Fruit fly (Drosophila melanogaster): ENCODE results near the gene Megf8.

Megf8 gene

dm6 chr2L:8009283-8010211 is 33.7 kb upstream of the Megf8 start, which contains the start of gene CG12560:
CG12560 (minus strand) TSS chr2L:8009477.
- no peak for TF ChIP-seq psq (optimal IDR thresholded peaks at IDR 0.05)
- TF ChIP-seq Dll (optimal IDR thresholded peaks at IDR 0.05): no peak
- no peak for TF ChIP-seq pan (optimal IDR thresholded peaks at IDR 0.05)
- TF ChIP-seq CG8478 (optimal IDR thresholded peaks at IDR 0.05): no peak
- TF ChIP-seq EcR (GFP tag; optimal IDR thresholded peaks at IDR 0.05): no peak
- no peak for TF ChIP-seq usp (GFP tag; optimal IDR thresholded peaks at IDR 0.05)

- no peak for TF ChIP-seq usp (GFP tag; optimal IDR thresholded peaks at IDR 0.05)
- no peak for TF ChIP-seq pan (optimal IDR thresholded peaks at IDR 0.05)
- no peak for TF ChIP-seq psq (optimal IDR thresholded peaks at IDR 0.05)
- no peak for TF ChIP-seq Dll (optimal IDR thresholded peaks at IDR 0.05)
- no peak for TF ChIP-seq CG8478 (optimal IDR thresholded peaks at IDR 0.05)
- no peak for TF ChIP-seq EcR (GFP tag; optimal IDR thresholded peaks at IDR 0.05)
These were observed 32.4 kb upstream of the Megf8 start, which contains the start of the genes Glyat and Tg for dm6 chr2L:8010602-8011455. Glyat (minus strand) TSS chr2L:8010652. Tg (plus strand) TSS chr2L:8011405.

dm6 chr2L:8012551-8012950 is 30.7 kb upstream of the Megf8 start:
- TF ChIP-seq Dll (optimal IDR thresholded peaks at IDR 0.05) (no peak), CG8478 (optimal IDR thresholded peaks at IDR 0.05) (no peak), usp (GFP tag; optimal IDR thresholded peaks at IDR 0.05) (no peak)

dm6 chr2L:8024325-8024724 is 18.9 kb upstream of the Megf8 start:
- TF ChIP-seq Dll (optimal IDR thresholded peaks at IDR 0.05): no peak
- no peak for TF ChIP-seq pan (optimal IDR thresholded peaks at IDR 0.05)
- no peak for TF ChIP-seq CG8478 (optimal IDR thresholded peaks at IDR 0.05)
- TF ChIP-seq usp (GFP tag; optimal IDR thresholded peaks at IDR 0.05): no peak
- TF ChIP-seq EcR (GFP tag; optimal IDR thresholded peaks at IDR 0.05): no peak
- TF ChIP-seq psq (optimal IDR thresholded peaks at IDR 0.05): no peak

- no peak for TF ChIP-seq pan (optimal IDR thresholded peaks at IDR 0.05)
- TF ChIP-seq Dll (optimal IDR thresholded peaks at IDR 0.05): no peak
- TF ChIP-seq usp (GFP tag; optimal IDR thresholded peaks at IDR 0.05): no peak
- no peak for TF ChIP-seq EcR (GFP tag; optimal IDR thresholded peaks at IDR 0.05)
- no peak for TF ChIP-seq CG8478 (optimal IDR thresholded peaks at IDR 0.05)
- no peak for TF ChIP-seq psq (optimal IDR thresholded peaks at IDR 0.05)
These were observed 14.0 kb upstream of the Megf8 start, which contains the start of gene baf for dm6 chr2L:8029160-8029852. baf (plus strand) TSS chr2L:8029462.

- TF ChIP-seq Dll (optimal IDR thresholded peaks at IDR 0.05) (no peak), psq (optimal IDR thresholded peaks at IDR 0.05) (no peak)
These were observed 13.2 kb upstream of the Megf8 start for dm6 chr2L:8030102-8030501.

dm6 chr2L:8030693-8031210 is 12.5 kb upstream of the Megf8 start, which contains the start of gene Cka:
Cka (plus strand) TSS chr2L:8030721.
- TF ChIP-seq CG8478 (optimal IDR thresholded peaks at IDR 0.05) (peak; percentile 77), pan (optimal IDR thresholded peaks at IDR 0.05) (no peak)

- no peak for TF ChIP-seq psq (optimal IDR thresholded peaks at IDR 0.05)
- no peak for TF ChIP-seq pan (optimal IDR thresholded peaks at IDR 0.05)
- TF ChIP-seq Dll (optimal IDR thresholded peaks at IDR 0.05): no peak
- TF ChIP-seq CG8478 (optimal IDR thresholded peaks at IDR 0.05): no peak
- no peak for TF ChIP-seq EcR (GFP tag; optimal IDR thresholded peaks at IDR 0.05)
- no peak for TF ChIP-seq usp (GFP tag; optimal IDR thresholded peaks at IDR 0.05)
These were observed 11.7 kb upstream of the Megf8 start for dm6 chr2L:8031588-8031987.

dm6 chr2L:8033756-8034155 is 9.5 kb upstream of the Megf8 start:
- TF ChIP-seq usp (GFP tag; optimal IDR thresholded peaks at IDR 0.05) (no peak), Dll (optimal IDR thresholded peaks at IDR 0.05) (no peak), psq (optimal IDR thresholded peaks at IDR 0.05) (no peak)

dm6 chr2L:8034734-8035133 is 8.5 kb upstream of the Megf8 start:
- no peak for TF ChIP-seq psq (optimal IDR thresholded peaks at IDR 0.05)
- no peak for TF ChIP-seq pan (optimal IDR thresholded peaks at IDR 0.05)
- TF ChIP-seq EcR (GFP tag; optimal IDR thresholded peaks at IDR 0.05): no peak
- TF ChIP-seq usp (GFP tag; optimal IDR thresholded peaks at IDR 0.05): no peak
- TF ChIP-seq Dll (optimal IDR thresholded peaks at IDR 0.05): no peak
- TF ChIP-seq CG8478 (optimal IDR thresholded peaks at IDR 0.05): no peak

dm6 chr2L:8039688-8040087 is 3.6 kb upstream of the Megf8 start, which contains the start of gene CG7367:
CG7367 (minus strand) TSS chr2L:8039788.
- TF ChIP-seq pan (optimal IDR thresholded peaks at IDR 0.05): no peak
- no peak for TF ChIP-seq usp (GFP tag; optimal IDR thresholded peaks at IDR 0.05)
- TF ChIP-seq Dll (optimal IDR thresholded peaks at IDR 0.05): no peak
- TF ChIP-seq EcR (GFP tag; optimal IDR thresholded peaks at IDR 0.05): no peak

Measured in whole organism.